Fruit fly (Drosophila melanogaster) whole organism, prepupa: Measurements from ENCODE around the gene Prp18.

ENCODE experiments used
- CG31627 ChIP-seq: fragments of 200-800 bp; sonication (Bioruptor generic); optimal IDR thresholded peaks from 3 replicates; lab custom pipeline; 2016; ENCODE audit warnings: missing biosample characterization, missing genetic modification characterization
- Hr4 ChIP-seq: fragments of 200-800 bp; sonication (Bioruptor generic); optimal IDR thresholded peaks from 3 replicates; lab custom pipeline; 2016; ENCODE audit warnings: missing biosample characterization, missing genetic modification characterization
- Sox102F ChIP-seq: fragments of 200-800 bp; sonication (Bioruptor generic); optimal IDR thresholded peaks from 2 replicates; lab custom pipeline; 2016; ENCODE audit warnings: missing biosample characterization, mild to moderate bottlenecking, missing genetic modification characterization
- dsx ChIP-seq: fragments of 200-800 bp; optimal IDR thresholded peaks from 3 replicates; lab custom pipeline; 2019; ENCODE audit warnings: missing biosample characterization, mild to moderate bottlenecking, missing genetic modification characterization, moderate library complexity; ENCODE audit not compliant: poor library complexity, severe bottlenecking
- fkh ChIP-seq: fragments of 200-800 bp; sonication (Bioruptor generic); optimal IDR thresholded peaks from 3 replicates; lab custom pipeline; 2017; ENCODE audit warnings: missing biosample characterization, mild to moderate bottlenecking, missing genetic modification characterization, moderate library complexity

- TF ChIP-seq CG31627 (no peak), fkh (GFP tag; lab: Kevin White, UChicago) (no peak), dsx (GFP tag; lab: Kevin White, UChicago) (no peak), Hr4 (GFP tag; lab: Kevin White, UChicago) (no peak), Sox102F (GFP tag; lab: Kevin White, UChicago) (no peak)
Measured at dm6 chr3R:19015423-19015810, 15.7 kb downstream of the Prp18 start.
